Worm (Caenorhabditis elegans): Measurements from ENCODE around the gene W06G6.11.

- TF ChIP-seq tab-1 (GFP tag; IDR thresholded peaks at IDR 0.05): no peak
- no peak for TF ChIP-seq ref-1 (GFP tag; conservative IDR thresholded peaks at IDR 0.05)
- TF ChIP-seq T22C8.4 (GFP tag; IDR thresholded peaks at IDR 0.05): no peak
- no peak for TF ChIP-seq med-1 (GFP tag; optimal IDR thresholded peaks at IDR 0.05; ENCODE audit: insufficient read depth)
- no peak for TF ChIP-seq ztf-23 (GFP tag; IDR thresholded peaks at IDR 0.05)
- no peak for TF ChIP-seq cog-1 (tag; optimal IDR thresholded peaks at IDR 0.05)
- no peak for TF ChIP-seq klf-2 (GFP tag; conservative IDR thresholded peaks at IDR 0.05)
- no peak for TF ChIP-seq flt-1 (GFP tag; IDR thresholded peaks at IDR 0.05)
Measured at ce11 chrV:16674399-16674798, 25.3 kb upstream of the W06G6.11 start.

Data from whole organism, midembryonic.